Fruit fly (Drosophila melanogaster) whole organism, adult: ENCODE measurements around the gene hth.
A peak's percentile ranks its signal among the peaks of the same experiment; 100 is the strongest.

Experiments used
- CG33017 ChIP-seq: fragments of 200-800 bp; sonication (Bioruptor generic); optimal IDR thresholded peaks from 2 replicates; lab custom pipeline; 2018; ENCODE audit warnings: missing biosample characterization, mild to moderate bottlenecking, missing genetic modification characterization, moderate library complexity
- Clk ChIP-seq: fragments of 200-800 bp; sonication (Bioruptor generic); optimal IDR thresholded peaks from 2 replicates; lab custom pipeline; 2017; ENCODE audit warnings: missing biosample characterization, missing genetic modification characterization
- Crg-1 ChIP-seq: fragments of 200-800 bp; sonication (Bioruptor generic); optimal IDR thresholded peaks from 2 replicates; lab custom pipeline; 2016; ENCODE audit warnings: missing biosample characterization, missing genetic modification characterization
- Mnt ChIP-seq: fragments of 200-800 bp; sonication (Bioruptor generic); optimal IDR thresholded peaks from 2 replicates; lab custom pipeline; 2016; ENCODE audit warnings: missing biosample characterization, mild to moderate bottlenecking, missing genetic modification characterization
- bab1 ChIP-seq: fragments of 200-800 bp; sonication (Bioruptor generic); optimal IDR thresholded peaks from 3 replicates; lab custom pipeline; 2019; ENCODE audit warnings: missing biosample characterization, mild to moderate bottlenecking, missing genetic modification characterization, moderate library complexity
- ovo ChIP-seq: fragments of 200-800 bp; sonication (Bioruptor generic); optimal IDR thresholded peaks from 2 replicates; lab custom pipeline; 2016; ENCODE audit warnings: missing biosample characterization, missing genetic modification characterization
- pad ChIP-seq: fragments of 200-800 bp; sonication (Bioruptor generic); optimal IDR thresholded peaks from 3 replicates; lab custom pipeline; 2017; ENCODE audit warnings: missing biosample characterization, missing genetic modification characterization, mild to moderate bottlenecking, moderate library complexity, missing genetic modification reagents
- tj ChIP-seq: fragments of 200-800 bp; sonication (Bioruptor generic); optimal IDR thresholded peaks from 3 replicates; lab custom pipeline; 2017; ENCODE audit warnings: missing biosample characterization, mild to moderate bottlenecking, missing genetic modification characterization, moderate library complexity
- toe ChIP-seq: fragments of 200-800 bp; sonication (Bioruptor generic); optimal IDR thresholded peaks from 2 replicates; lab custom pipeline; 2016; ENCODE audit warnings: missing biosample characterization, missing genetic modification characterization

- TF ChIP-seq tj (GFP tag; lab: Kevin White, UChicago), result no peak
- TF ChIP-seq ovo (GFP tag; lab: Kevin White, UChicago), result no peak
- TF ChIP-seq toe (GFP tag; lab: Kevin White, UChicago), result no peak
- no peak for TF ChIP-seq Clk (GFP tag; lab: Kevin White, UChicago)
- TF ChIP-seq pad (GFP tag; lab: Kevin White, UChicago), result peak; percentile 71
- TF ChIP-seq bab1, result no peak
- TF ChIP-seq Mnt (GFP tag; lab: Kevin White, UChicago), result no peak
- TF ChIP-seq Crg-1 (GFP tag; lab: Kevin White, UChicago), result no peak
- no peak for TF ChIP-seq CG33017 (tag; lab: Kevin White, UChicago)
Measured at dm6 chr3R:10527523-10527922, 111.8 kb downstream of the hth start.
